Worm (Caenorhabditis elegans): ENCODE measurements around the gene srlf-29.

The srlf-29 gene

DNA sequence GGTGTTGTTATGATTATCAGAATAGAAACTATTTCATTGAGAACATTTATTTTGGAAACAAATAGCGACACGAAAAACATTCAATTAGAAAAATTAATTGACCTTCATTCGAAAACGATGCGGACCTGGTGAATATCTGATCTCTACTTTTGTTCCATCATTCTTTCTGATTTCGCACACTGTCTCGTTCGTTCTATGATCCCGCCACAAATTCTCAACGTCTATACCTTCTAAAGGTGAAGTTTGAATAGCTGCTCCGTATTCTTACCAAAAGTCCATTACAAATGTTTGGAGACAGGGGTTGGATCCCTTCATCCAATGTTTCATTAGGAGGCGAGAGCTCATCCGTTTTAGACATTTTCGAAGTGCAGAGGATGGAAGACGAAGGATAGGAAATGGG, 14.3 kb upstream of the srlf-29 start, which contains the start of gene fbxb-16:
TSS of gene fbxb-16 (minus strand) at position 101 of the 400 bp plus-strand sequence.
- TF ChIP-seq snpc-1.3 (tag; optimal IDR thresholded peaks at IDR 0.05; ENCODE audit: insufficient read depth) (no peak), egl-18 (GFP tag; IDR thresholded peaks at IDR 0.05) (no peak), pha-4 (tag; optimal IDR thresholded peaks at IDR 0.05) (no peak), somi-1 (GFP tag; optimal IDR thresholded peaks at IDR 0.05) (no peak), F57C9.4 (tag; optimal IDR thresholded peaks at IDR 0.05) (no peak), ets-4 (GFP tag; optimal IDR thresholded peaks at IDR 0.05) (no peak), F37B4.10 (GFP tag; IDR thresholded peaks at IDR 0.05) (no peak), ztf-28 (GFP tag; IDR thresholded peaks at IDR 0.05) (no peak)

DNA sequence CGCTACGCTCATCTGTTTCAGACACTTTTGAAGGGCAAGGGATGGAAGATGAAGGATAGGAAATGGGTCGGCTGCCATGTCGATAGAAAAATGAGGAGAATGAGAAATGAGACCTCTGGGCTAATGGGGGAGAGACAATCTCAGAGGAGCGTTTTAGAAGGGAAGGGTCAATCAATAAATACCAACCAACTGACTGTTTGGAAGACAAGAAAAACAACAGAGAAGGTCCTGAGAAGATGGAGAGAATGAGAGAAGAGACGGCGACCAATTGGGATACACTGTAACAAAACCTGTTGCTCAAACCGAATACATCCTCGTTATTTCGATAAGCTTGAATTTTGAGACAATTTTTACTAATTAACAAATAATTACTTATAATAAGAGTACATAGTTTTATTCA, 12.7 kb upstream of the srlf-29 start, which contains the start of gene fbxb-15:
TSS of gene fbxb-15 (minus strand) at position 101 of the 400 bp plus-strand sequence.
- no peak for TF ChIP-seq T07F8.4 (tag; optimal IDR thresholded peaks at IDR 0.05)
- no peak for TF ChIP-seq pbrm-1 (GFP tag; IDR thresholded peaks at IDR 0.05)
- TF ChIP-seq snpc-4 (GFP tag; optimal IDR thresholded peaks at IDR 0.05): no peak
- TF ChIP-seq snpc-4 (tag; optimal IDR thresholded peaks at IDR 0.05): no peak
- TF ChIP-seq T26A5.8 (tag; optimal IDR thresholded peaks at IDR 0.05): no peak
- TF ChIP-seq dox-1 (GFP tag; IDR thresholded peaks at IDR 0.05): no peak
- TF ChIP-seq pha-4 (tag; optimal IDR thresholded peaks at IDR 0.05): no peak
- TF ChIP-seq chd-7 (tag; optimal IDR thresholded peaks at IDR 0.05): no peak
- no peak for TF ChIP-seq F57C9.4 (tag; optimal IDR thresholded peaks at IDR 0.05)
- TF ChIP-seq rec-8 (tag; optimal IDR thresholded peaks at IDR 0.05): no peak
- TF ChIP-seq attf-5 (GFP tag; optimal IDR thresholded peaks at IDR 0.05): no peak
- no peak for TF ChIP-seq K11D2.4 (GFP tag; IDR thresholded peaks at IDR 0.05)
- no peak for TF ChIP-seq madf-6 (GFP tag; IDR thresholded peaks at IDR 0.05)
- TF ChIP-seq ceh-40 (GFP tag; IDR thresholded peaks at IDR 0.05): no peak

DNA sequence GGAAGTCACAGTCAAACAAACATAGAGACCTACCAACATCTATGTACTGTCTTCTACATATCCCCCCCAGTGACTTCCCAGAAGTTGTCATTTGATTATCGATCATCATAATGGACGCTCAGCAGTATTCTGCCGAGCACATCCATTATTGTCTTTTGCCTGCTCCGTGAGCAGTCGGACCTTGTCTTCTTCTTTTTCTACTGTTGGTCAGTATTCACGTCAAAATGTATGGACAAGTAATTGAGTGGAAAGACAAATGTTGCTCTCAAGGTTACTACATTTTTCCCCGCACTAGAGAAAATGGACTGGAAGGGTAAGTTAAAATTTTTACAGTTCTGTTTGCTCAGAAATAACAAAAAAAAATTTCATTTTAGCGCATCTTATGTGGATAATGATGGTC, 11.2 kb upstream of the srlf-29 start, which contains the start of gene btb-12:
TSS of gene btb-12 (plus strand) at position 301 of the 400 bp plus-strand sequence.
- TF ChIP-seq mes-4 (tag; optimal IDR thresholded peaks at IDR 0.05) (no peak), F55B11.4 (tag; optimal IDR thresholded peaks at IDR 0.05; ENCODE audit: borderline replicate concordance, insufficient read depth) (no peak)

DNA sequence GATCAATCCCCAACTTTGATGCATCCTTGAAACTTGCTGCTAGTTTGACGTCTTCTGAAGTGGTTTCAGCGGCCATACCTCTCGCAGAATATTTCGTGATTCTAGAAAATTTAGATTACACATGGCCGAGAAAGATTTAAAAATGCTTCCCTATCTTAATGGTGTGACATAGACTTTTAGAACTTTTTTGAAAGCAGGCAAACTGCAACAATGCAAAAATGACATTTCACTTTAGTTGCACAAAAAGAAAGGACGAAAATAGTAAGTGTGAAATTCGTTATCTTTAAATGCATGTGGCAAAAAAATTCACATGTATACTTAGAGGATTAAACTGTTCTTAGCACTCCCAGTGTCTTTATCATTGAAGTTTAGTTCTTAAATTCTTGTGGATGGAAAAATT, 8.9 kb upstream of the srlf-29 start, which contains the start of gene ZC204.12:
TSS of gene ZC204.12 (minus strand) at position 101 of the 400 bp plus-strand sequence.
- TF ChIP-seq attf-3 (GFP tag; conservative IDR thresholded peaks at IDR 0.05): no peak
- TF ChIP-seq nfyb-1 (GFP tag; IDR thresholded peaks at IDR 0.05): no peak
- TF ChIP-seq ztf-28 (GFP tag; IDR thresholded peaks at IDR 0.05): no peak
- TF ChIP-seq mes-4 (tag; optimal IDR thresholded peaks at IDR 0.05): no peak
- no peak for TF ChIP-seq pbrm-1 (GFP tag; IDR thresholded peaks at IDR 0.05)
- TF ChIP-seq F52B5.7 (tag; optimal IDR thresholded peaks at IDR 0.05): no peak
- TF ChIP-seq F57A8.1 (GFP tag; optimal IDR thresholded peaks at IDR 0.05): no peak
- no peak for TF ChIP-seq ceh-79 (tag; optimal IDR thresholded peaks at IDR 0.05)
- no peak for TF ChIP-seq ama-1 (optimal IDR thresholded peaks at IDR 0.05)
- no peak for TF ChIP-seq ama-1 (GFP tag; optimal IDR thresholded peaks at IDR 0.05)
- no peak for TF ChIP-seq mxl-1 (tag; optimal IDR thresholded peaks at IDR 0.05)
- no peak for TF ChIP-seq cebp-2 (GFP tag; IDR thresholded peaks at IDR 0.05)
- TF ChIP-seq mcd-1 (GFP tag; IDR thresholded peaks at IDR 0.05): no peak
- TF ChIP-seq chd-7 (tag; optimal IDR thresholded peaks at IDR 0.05): no peak

DNA sequence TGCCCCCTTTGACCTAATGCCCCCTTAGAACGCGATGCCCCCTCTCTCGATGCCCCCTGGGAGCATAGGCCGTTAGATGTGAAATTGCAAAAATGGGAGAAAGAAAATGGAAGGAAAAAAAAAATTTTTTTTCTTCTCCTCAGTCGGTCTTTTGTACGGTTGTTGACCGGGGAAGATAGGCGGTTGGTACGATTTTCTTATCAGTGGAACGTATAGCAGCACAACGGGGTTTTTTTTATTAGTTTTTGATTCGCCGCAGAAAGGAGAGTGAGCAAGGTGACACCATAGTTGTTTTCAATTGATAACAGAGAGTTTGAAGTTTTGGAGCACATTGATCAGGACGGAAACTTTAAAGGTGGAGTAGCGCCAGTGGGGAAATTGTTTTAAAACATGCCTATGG, 6.4 kb upstream of the srlf-29 start:
- TF ChIP-seq dox-1 (GFP tag; IDR thresholded peaks at IDR 0.05) (peak; percentile 67; the same call in 1 of the 2 replicates), nhr-80 (tag; optimal IDR thresholded peaks at IDR 0.05) (peak; percentile 75)
